Fruit fly (Drosophila melanogaster) whole organism, embryonic: ENCODE results near the gene Glt.
A peak's percentile ranks its signal among the peaks of the same experiment; 100 is the strongest.

Source experiments
- B-H1 ChIP-seq: fragments of 200-800 bp; sonication (Bioruptor generic); IDR thresholded peaks from 3 replicates; pipeline ENCODE4 v1.3.6; 2022; ENCODE audit warnings: missing biosample characterization, missing genetic modification characterization
- Bdp1 ChIP-seq: fragments of 200-800 bp; sonication (Bioruptor generic); optimal IDR thresholded peaks from 3 replicates; lab custom pipeline; 2016; ENCODE audit warnings: missing biosample characterization, missing genetic modification characterization
- CG12104 ChIP-seq: fragments of 200-800 bp; sonication (Bioruptor generic); optimal IDR thresholded peaks from 3 replicates; lab custom pipeline; 2016; ENCODE audit warnings: missing biosample characterization, missing genetic modification characterization
- CG12219 ChIP-seq: fragments of 200-800 bp; sonication (Bioruptor generic); optimal IDR thresholded peaks from 3 replicates; lab custom pipeline; 2018; ENCODE audit warnings: missing biosample characterization, mild to moderate bottlenecking, missing genetic modification characterization
- CG13123 ChIP-seq: fragments of 200-800 bp; sonication (Bioruptor generic); optimal IDR thresholded peaks from 2 replicates; lab custom pipeline; 2016; ENCODE audit warnings: missing biosample characterization, missing genetic modification characterization
- CG15269 ChIP-seq: fragments of 200-800 bp; sonication (Bioruptor generic); optimal IDR thresholded peaks from 2 replicates; lab custom pipeline; 2018; ENCODE audit warnings: missing biosample characterization, mild to moderate bottlenecking, missing genetic modification characterization, moderate library complexity
- CG15696 ChIP-seq: fragments of 200-800 bp; sonication (Bioruptor generic); optimal IDR thresholded peaks from 2 replicates; lab custom pipeline; 2019; ENCODE audit warnings: missing biosample characterization, mild to moderate bottlenecking, missing genetic modification characterization, moderate library complexity
- CG1603 ChIP-seq: fragments of 200-800 bp; sonication (Bioruptor generic); optimal IDR thresholded peaks from 2 replicates; lab custom pipeline; 2019; ENCODE audit warnings: missing biosample characterization, mild to moderate bottlenecking, missing genetic modification characterization, moderate library complexity
- CG17328 ChIP-seq: fragments of 200-800 bp; sonication (Bioruptor generic); IDR thresholded peaks from 2 replicates; pipeline ENCODE4 v1.3.6; 2022; ENCODE audit warnings: missing biosample characterization, missing genetic modification characterization
- CG18262 ChIP-seq: fragments of 200-800 bp; optimal IDR thresholded peaks from 3 replicates; lab custom pipeline; 2019; ENCODE audit warnings: missing biosample characterization, mild to moderate bottlenecking, missing genetic modification characterization, moderate library complexity
- CG32767 ChIP-seq: fragments of 200-800 bp; sonication (Bioruptor generic); IDR thresholded peaks from 2 replicates; pipeline ENCODE4 v1.3.6; 2022; ENCODE audit warnings: missing biosample characterization, missing genetic modification characterization
- CG33557 ChIP-seq: fragments of 200-800 bp; sonication (Bioruptor generic); optimal IDR thresholded peaks from 2 replicates; lab custom pipeline; 2019; ENCODE audit warnings: missing biosample characterization, mild to moderate bottlenecking, missing genetic modification characterization, moderate library complexity
- CG34224 ChIP-seq: fragments of 200-800 bp; sonication (Bioruptor generic); IDR thresholded peaks from 3 replicates; pipeline ENCODE4 v1.3.6; 2022; ENCODE audit warnings: missing biosample characterization, missing genetic modification characterization; ENCODE audit not compliant: partially characterized antibody
- CG34376 ChIP-seq: fragments of 200-800 bp; sonication (Bioruptor generic); optimal IDR thresholded peaks from 2 replicates; lab custom pipeline; 2018; ENCODE audit warnings: missing biosample characterization, mild to moderate bottlenecking, missing genetic modification characterization
- CG4328 ChIP-seq: fragments of 200-800 bp; sonication (Bioruptor generic); optimal IDR thresholded peaks from 3 replicates; lab custom pipeline; 2017; ENCODE audit warnings: missing biosample characterization, missing genetic modification reagents, missing genetic modification characterization
- CG6689 ChIP-seq: fragments of 200-800 bp; sonication (Bioruptor generic); IDR thresholded peaks from 2 replicates; pipeline ENCODE4 v1.3.6; 2022; ENCODE audit warnings: missing biosample characterization, missing genetic modification characterization
- CG7745 ChIP-seq: fragments of 200-800 bp; sonication (Bioruptor generic); optimal IDR thresholded peaks from 2 replicates; lab custom pipeline; 2018; ENCODE audit warnings: missing biosample characterization, mild to moderate bottlenecking, missing genetic modification characterization, moderate library complexity
- CG8281 ChIP-seq: fragments of 200-800 bp; sonication (Bioruptor generic); optimal IDR thresholded peaks from 2 replicates; lab custom pipeline; 2018; ENCODE audit warnings: missing biosample characterization, mild to moderate bottlenecking, missing genetic modification characterization, moderate library complexity
- ERR ChIP-seq: fragments of 200-800 bp; sonication (Bioruptor generic); optimal IDR thresholded peaks from 2 replicates; lab custom pipeline; 2016; ENCODE audit warnings: missing biosample characterization, missing genetic modification characterization
- Fer1 ChIP-seq: fragments of 200-800 bp; sonication (Bioruptor generic); optimal IDR thresholded peaks from 2 replicates; lab custom pipeline; 2017; ENCODE audit warnings: missing biosample characterization, mild to moderate bottlenecking, missing genetic modification characterization
- H15 ChIP-seq: fragments of 200-800 bp; sonication (Bioruptor generic); IDR thresholded peaks from 3 replicates; pipeline ENCODE4 v1.3.6; 2022; ENCODE audit warnings: missing biosample characterization, missing genetic modification characterization
- HLH4C ChIP-seq: fragments of 200-800 bp; sonication (Bioruptor generic); IDR thresholded peaks from 3 replicates; pipeline ENCODE4 v1.3.6; 2022; ENCODE audit warnings: missing biosample characterization, missing genetic modification characterization; ENCODE audit not compliant: partially characterized antibody
- Hr3 ChIP-seq: fragments of 200-800 bp; sonication (Bioruptor generic); optimal IDR thresholded peaks from 3 replicates; lab custom pipeline; 2016; ENCODE audit warnings: missing biosample characterization, missing genetic modification characterization
- Neu2 ChIP-seq: fragments of 200-800 bp; sonication (Bioruptor generic); optimal IDR thresholded peaks from 3 replicates; lab custom pipeline; 2016; ENCODE audit warnings: missing biosample characterization, missing genetic modification characterization, borderline replicate concordance
- Sox102F ChIP-seq: fragments of 200-800 bp; sonication (Bioruptor generic); optimal IDR thresholded peaks from 2 replicates; lab custom pipeline; 2018; ENCODE audit warnings: missing biosample characterization, mild to moderate bottlenecking, missing genetic modification characterization, moderate library complexity
- amos ChIP-seq: fragments of 200-800 bp; sonication (Bioruptor generic); IDR thresholded peaks from 2 replicates; pipeline ENCODE4 v1.3.6; 2022; ENCODE audit warnings: missing biosample characterization, missing genetic modification characterization; ENCODE audit not compliant: partially characterized antibody
- ap ChIP-seq: fragments of 200-800 bp; sonication (Bioruptor generic); IDR thresholded peaks from 2 replicates; pipeline ENCODE4 v1.3.6; 2022; ENCODE audit warnings: missing biosample characterization, missing genetic modification characterization
- ara ChIP-seq: fragments of 200-800 bp; sonication (Bioruptor generic); IDR thresholded peaks from 2 replicates; pipeline ENCODE4 v1.3.6; 2022; ENCODE audit warnings: missing biosample characterization, missing genetic modification characterization
- ase ChIP-seq: fragments of 200-800 bp; sonication (Bioruptor generic); IDR thresholded peaks from 3 replicates; pipeline ENCODE4 v1.3.6; 2022; ENCODE audit warnings: missing biosample characterization, missing genetic modification characterization
- crp ChIP-seq, 2 experiments: fragments of 200-800 bp; sonication (Bioruptor generic); optimal IDR thresholded peaks; 2 replicates in 1 of 2; 3 replicates in 1 of 2; lab custom pipeline; 2017; ENCODE audit warnings: missing biosample characterization in 2 of 2, missing genetic modification characterization in 2 of 2, mild to moderate bottlenecking in 1 of 2, moderate library complexity in 1 of 2
- dati ChIP-seq: fragments of 200-800 bp; sonication (Bioruptor generic); IDR thresholded peaks from 2 replicates; pipeline ENCODE4 v1.3.6; 2022; ENCODE audit warnings: missing biosample characterization, missing genetic modification characterization
- ems ChIP-seq: fragments of 200-800 bp; sonication (Bioruptor generic); optimal IDR thresholded peaks from 3 replicates; lab custom pipeline; 2016; ENCODE audit warnings: missing biosample characterization, missing genetic modification characterization
- fu2 ChIP-seq: fragments of 200-800 bp; sonication (Bioruptor generic); optimal IDR thresholded peaks from 2 replicates; lab custom pipeline; 2016; ENCODE audit warnings: missing biosample characterization, missing genetic modification characterization
- h ChIP-seq: fragments of >200 bp; optimal IDR thresholded peaks from 2 replicates; lab custom pipeline; 2017
- ham ChIP-seq: fragments of 200-800 bp; sonication (Bioruptor generic); IDR thresholded peaks from 2 replicates; pipeline ENCODE4 v1.3.6; 2022; ENCODE audit warnings: missing biosample characterization, missing genetic modification characterization
- jing ChIP-seq: fragments of 200-800 bp; sonication (Bioruptor generic); optimal IDR thresholded peaks from 2 replicates; lab custom pipeline; 2018; ENCODE audit warnings: missing biosample characterization, mild to moderate bottlenecking, missing genetic modification characterization
- oc ChIP-seq: fragments of 200-800 bp; sonication (Bioruptor generic); optimal IDR thresholded peaks from 2 replicates; lab custom pipeline; 2018; ENCODE audit warnings: missing biosample characterization, mild to moderate bottlenecking, missing genetic modification characterization, moderate library complexity
- pan ChIP-seq, 4 experiments: fragments of >200 bp in 3 of 4; fragments of 200-800 bp in 1 of 4; sonication (Bioruptor generic) in 1 of 4; optimal IDR thresholded peaks in 3 of 4; IDR thresholded peaks in 1 of 4; 2 replicates each; pipeline versions ENCODE4 v1.3.6 to Lab custom; 2017 to 2022; ENCODE audit warnings: missing biosample characterization in 2 of 4, missing genetic modification characterization in 2 of 4, mixed read lengths in 1 of 4
- pb ChIP-seq: fragments of 200-800 bp; sonication (Bioruptor generic); optimal IDR thresholded peaks from 3 replicates; lab custom pipeline; 2016; ENCODE audit warnings: missing biosample characterization, missing genetic modification characterization
- peb ChIP-seq: fragments of 200-800 bp; sonication (Bioruptor generic); IDR thresholded peaks from 2 replicates; pipeline ENCODE4 v1.3.6; 2022; ENCODE audit warnings: missing biosample characterization, missing genetic modification characterization
- pita ChIP-seq: fragments of 200-800 bp; sonication (Bioruptor generic); optimal IDR thresholded peaks from 2 replicates; lab custom pipeline; 2017; ENCODE audit warnings: missing biosample characterization, mild to moderate bottlenecking, missing genetic modification characterization
- scrt ChIP-seq: fragments of 200-800 bp; sonication (Bioruptor generic); optimal IDR thresholded peaks from 2 replicates; lab custom pipeline; 2018; ENCODE audit warnings: missing biosample characterization, mild to moderate bottlenecking, missing genetic modification characterization, moderate library complexity
- slbo ChIP-seq: fragments of 200-800 bp; sonication (Bioruptor generic); IDR thresholded peaks from 2 replicates; pipeline ENCODE4 v1.3.6; 2022; ENCODE audit warnings: missing biosample characterization, missing genetic modification characterization
- tap ChIP-seq: fragments of 200-800 bp; optimal IDR thresholded peaks from 3 replicates; lab custom pipeline; 2019; ENCODE audit warnings: missing biosample characterization, mild to moderate bottlenecking, missing genetic modification characterization, moderate library complexity
- tin ChIP-seq: fragments of 200-800 bp; sonication (Bioruptor generic); optimal IDR thresholded peaks from 3 replicates; lab custom pipeline; 2016; ENCODE audit warnings: missing biosample characterization, missing genetic modification characterization
- tio ChIP-seq: fragments of 200-800 bp; sonication (Bioruptor generic); optimal IDR thresholded peaks from 2 replicates; lab custom pipeline; 2017; ENCODE audit warnings: missing biosample characterization, missing genetic modification characterization, inconsistent platforms
- unpg ChIP-seq: fragments of 200-800 bp; sonication (Bioruptor generic); optimal IDR thresholded peaks from 3 replicates; lab custom pipeline; 2018; ENCODE audit warnings: missing biosample characterization, mild to moderate bottlenecking, missing genetic modification characterization, moderate library complexity
- z ChIP-seq: fragments of 200-800 bp; sonication (Bioruptor generic); IDR thresholded peaks from 3 replicates; pipeline ENCODE4 v1.3.6; 2022; ENCODE audit warnings: missing biosample characterization, missing genetic modification characterization

Gene Glt

DNA sequence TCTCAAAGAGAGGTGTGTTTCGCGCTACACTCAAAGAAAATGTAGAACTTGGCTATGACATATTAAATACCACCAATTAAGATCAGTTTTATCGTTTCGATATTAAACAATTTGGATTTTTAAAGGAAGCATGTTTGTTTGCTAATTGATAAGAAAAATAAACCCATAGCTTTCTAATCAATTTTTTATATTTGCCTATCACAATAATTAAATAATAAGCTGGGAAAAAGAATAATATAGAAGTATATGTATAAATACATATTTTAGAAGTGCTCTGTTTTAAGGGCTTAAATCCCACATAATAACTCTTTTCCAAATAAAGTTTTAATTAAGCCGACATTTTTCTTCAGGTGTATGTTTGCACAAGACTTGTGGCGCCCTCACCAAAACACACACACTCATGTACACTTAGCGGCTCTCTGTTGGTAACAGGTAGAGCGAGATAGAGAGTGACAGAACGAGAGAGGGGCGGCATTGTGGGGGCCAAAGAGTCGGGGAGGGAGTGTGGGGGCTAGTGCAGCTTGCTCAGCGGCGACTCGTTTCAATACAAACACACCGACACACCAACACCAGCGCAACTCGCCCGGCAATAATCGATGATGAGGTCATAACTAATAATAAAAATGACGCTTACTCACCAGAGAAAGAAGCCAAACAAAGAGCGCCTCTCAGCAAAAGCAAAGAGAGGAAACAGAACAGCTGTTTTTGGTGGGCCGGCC lies 45.3 kb downstream of the Glt start (continued):
- TF ChIP-seq amos (GFP tag; lab: Robert Waterston, UW): no peak; the same call in 1 of the 2 replicates
- TF ChIP-seq HLH4C: peak; percentile 30; the same call in 1 of the 3 replicates
- TF ChIP-seq Hr3 (GFP tag; lab: Kevin White, UChicago): peak; percentile 92
- TF ChIP-seq CG6689 (GFP tag; lab: Robert Waterston, UW): peak; percentile 86
- peak; percentile 80 for TF ChIP-seq tap (tag; lab: Kevin White, UChicago)
- TF ChIP-seq unpg (GFP tag; lab: Kevin White, UChicago): peak; percentile 90
- TF ChIP-seq oc (tag; lab: Kevin White, UChicago): peak; percentile 86
- TF ChIP-seq CG12104 (GFP tag; lab: Kevin White, UChicago): peak; percentile 86
- TF ChIP-seq Bdp1 (GFP tag; lab: Kevin White, UChicago): peak; percentile 67
- peak; percentile 62 for TF ChIP-seq CG15696 (tag; lab: Kevin White, UChicago)
- peak; percentile 51 for TF ChIP-seq fu2 (GFP tag; lab: Kevin White, UChicago)
- TF ChIP-seq Fer1: peak; percentile 91
- TF ChIP-seq h (lab: Kevin White, UChicago): no peak
- TF ChIP-seq CG13123 (GFP tag; lab: Kevin White, UChicago): peak; percentile 86
- TF ChIP-seq ERR (GFP tag; lab: Kevin White, UChicago): no peak
- TF ChIP-seq ems: no peak
- TF ChIP-seq CG32767 (GFP tag; lab: Robert Waterston, UW): 0 out of 2 replicates have a peak, but pooled peaks have one; percentile 64
- TF ChIP-seq pb: no peak
- peak; percentile 90 for TF ChIP-seq tio (GFP tag; lab: Kevin White, UChicago)
- TF ChIP-seq CG7745 (tag; lab: Kevin White, UChicago): peak; percentile 13
- peak; percentile 80 for TF ChIP-seq CG4328 (GFP tag; lab: Kevin White, UChicago)
- TF ChIP-seq peb (GFP tag; lab: Robert Waterston, UW): peak; percentile 32; the same call in 1 of the 2 replicates
- peak; percentile 88 for TF ChIP-seq slbo (GFP tag; lab: Robert Waterston, UW)
- peak; percentile 40 for TF ChIP-seq ara (GFP tag; lab: Robert Waterston, UW)
- TF ChIP-seq CG12219 (GFP tag; lab: Kevin White, UChicago): peak; percentile 78
- no peak for TF ChIP-seq pita (GFP tag; lab: Kevin White, UChicago)
- TF ChIP-seq CG1603 (tag; lab: Kevin White, UChicago): peak; percentile 54
- peak; percentile 82 for TF ChIP-seq CG33557 (GFP tag; lab: Kevin White, UChicago)
- peak; percentile 66 for TF ChIP-seq ap (GFP tag; lab: Robert Waterston, UW)
- no peak for TF ChIP-seq ham (GFP tag; lab: Robert Waterston, UW)
- peak; percentile 93 for TF ChIP-seq Sox102F (GFP tag; lab: Kevin White, UChicago)
- peak; percentile 95 for TF ChIP-seq CG15269 (tag; lab: Kevin White, UChicago)
- TF ChIP-seq crp (GFP tag; optimal IDR thresholded peaks at IDR 0.05; lab: Kevin White, UChicago): peak in 1 of 2 experiments; percentile 65
- peak; percentile 83 for TF ChIP-seq CG17328 (GFP tag; lab: Robert Waterston, UW)
- peak; percentile 86 for TF ChIP-seq tin (GFP tag; lab: Kevin White, UChicago)
- peak; percentile 73; the same call in 2 of the 3 replicates for TF ChIP-seq H15 (GFP tag; lab: Robert Waterston, UW)
- TF ChIP-seq scrt (GFP tag; lab: Kevin White, UChicago): peak; percentile 88
- peak; percentile 50 for TF ChIP-seq CG34376 (GFP tag; lab: Kevin White, UChicago)
- peak; percentile 50 for TF ChIP-seq B-H1 (GFP tag; lab: Robert Waterston, UW)
- TF ChIP-seq CG34224 (GFP tag; lab: Robert Waterston, UW): peak; percentile 76
- TF ChIP-seq Neu2 (GFP tag; lab: Kevin White, UChicago): no peak
- peak; percentile 66 for TF ChIP-seq CG8281 (tag; lab: Kevin White, UChicago)
- peak; percentile 92 for TF ChIP-seq CG18262
- 0 out of 3 replicates have a peak, but pooled peaks have one; percentile 37 for TF ChIP-seq z (GFP tag; lab: Robert Waterston, UW)
- no peak for TF ChIP-seq dati (GFP tag; lab: Robert Waterston, UW)
- TF ChIP-seq ase: peak; percentile 49; the same call in 2 of the 3 replicates
- TF ChIP-seq jing (GFP tag; lab: Kevin White, UChicago): peak; percentile 43
- TF ChIP-seq pan (optimal IDR thresholded peaks at IDR 0.05; lab: Kevin White, UChicago): no peak
- TF ChIP-seq pan (GFP tag; optimal IDR thresholded peaks at IDR 0.05 in 1 of 2, IDR thresholded peaks at IDR 0.05 in 1 of 2): peak in 1 of 2 experiments; percentile 59
